Worm (Caenorhabditis elegans) whole organism, late embryonic: ENCODE results near the gene gst-6.

Experiments used
- C08G9.2 ChIP-seq: sonication (generic microtip); optimal IDR thresholded peaks from 2 replicates; lab custom pipeline; 2016; ENCODE audit warnings: mild to moderate bottlenecking, missing genetic modification characterization, moderate library complexity, missing compliant biosample characterization
- C38D4.7 ChIP-seq: fragments of 200-800 bp; sonication (Bioruptor generic); optimal IDR thresholded peaks from 2 replicates; lab custom pipeline; 2018; ENCODE audit warnings: mild to moderate bottlenecking, missing genetic modification characterization, moderate library complexity, missing compliant biosample characterization
- K02D7.2 ChIP-seq: sonication (generic microtip); optimal IDR thresholded peaks from 2 replicates; lab custom pipeline; 2017; ENCODE audit warnings: mild to moderate bottlenecking, missing genetic modification characterization, missing compliant biosample characterization
- K09A11.1 ChIP-seq: sonication (generic microtip); optimal IDR thresholded peaks from 2 replicates; lab custom pipeline; 2017; ENCODE audit warnings: antibody characterized with exemption, mild to moderate bottlenecking, missing genetic modification characterization, missing compliant biosample characterization; ENCODE audit not compliant: insufficient read depth
- T23F11.4 ChIP-seq: fragments of 200-800 bp; sonication (Bioruptor generic); optimal IDR thresholded peaks from 2 replicates; lab custom pipeline; 2018; ENCODE audit warnings: mild to moderate bottlenecking, missing genetic modification characterization, missing compliant biosample characterization
- Y22D7AL.16 ChIP-seq: sonication (generic microtip); optimal IDR thresholded peaks from 2 replicates; lab custom pipeline; 2016; ENCODE audit warnings: missing genetic modification characterization, missing compliant biosample characterization
- ama-1 ChIP-seq: fragments of 150-350 bp; optimal IDR thresholded peaks from 2 replicates; lab custom pipeline; 2014
- ceh-14 ChIP-seq: sonication (generic microtip); optimal IDR thresholded peaks from 2 replicates; lab custom pipeline; 2016; ENCODE audit warnings: missing genotype, missing genetic modification characterization, missing compliant biosample characterization
- ceh-19 ChIP-seq: fragments of 200-800 bp; sonication (Bioruptor generic); optimal IDR thresholded peaks from 2 replicates; lab custom pipeline; 2018; ENCODE audit warnings: mild to moderate bottlenecking, missing genetic modification characterization, missing compliant biosample characterization
- ceh-2 ChIP-seq: sonication (generic microtip); optimal IDR thresholded peaks from 2 replicates; lab custom pipeline; 2016; ENCODE audit warnings: missing genotype, missing genetic modification characterization, missing compliant biosample characterization
- ceh-30 ChIP-seq: fragments of 150-350 bp; optimal IDR thresholded peaks from 2 replicates; lab custom pipeline; 2014; ENCODE audit warnings: missing biosample characterization, missing genetic modification characterization
- ceh-34 ChIP-seq: sonication (generic microtip); optimal IDR thresholded peaks from 2 replicates; lab custom pipeline; 2016; ENCODE audit warnings: mild to moderate bottlenecking, missing genetic modification characterization, missing compliant biosample characterization
- ceh-45 ChIP-seq: fragments of 200-800 bp; sonication (Bioruptor generic); IDR thresholded peaks from 2 replicates; pipeline ENCODE4 v1.3.6; 2022; ENCODE audit warnings: missing genetic modification reagents, missing genetic modification characterization, missing compliant biosample characterization
- ceh-6 ChIP-seq: fragments of 200-800 bp; sonication (Bioruptor generic); optimal IDR thresholded peaks from 2 replicates; lab custom pipeline; 2018; ENCODE audit warnings: mild to moderate bottlenecking, missing genetic modification characterization, missing compliant biosample characterization
- ceh-9 ChIP-seq: sonication (generic microtip); optimal IDR thresholded peaks from 2 replicates; lab custom pipeline; 2016; ENCODE audit warnings: mild to moderate bottlenecking, missing genetic modification characterization, inconsistent platforms, missing compliant biosample characterization
- che-1 ChIP-seq: sonication (generic microtip); optimal IDR thresholded peaks from 2 replicates; lab custom pipeline; 2016; ENCODE audit warnings: mild to moderate bottlenecking, missing genetic modification characterization, missing compliant biosample characterization
- dmd-4 ChIP-seq: sonication (generic microtip); optimal IDR thresholded peaks from 2 replicates; lab custom pipeline; 2016; ENCODE audit warnings: borderline replicate concordance, missing genetic modification characterization, missing compliant biosample characterization
- dve-1 ChIP-seq: sonication (generic microtip); optimal IDR thresholded peaks from 2 replicates; lab custom pipeline; 2017; ENCODE audit warnings: antibody characterized with exemption, mild to moderate bottlenecking, missing genetic modification characterization, missing compliant biosample characterization
- elt-2 ChIP-seq: sonication (generic microtip); optimal IDR thresholded peaks from 2 replicates; lab custom pipeline; 2016; ENCODE audit warnings: missing genetic modification reagents, missing genetic modification characterization, missing compliant biosample characterization
- fax-1 ChIP-seq: sonication (generic microtip); optimal IDR thresholded peaks from 2 replicates; lab custom pipeline; 2016; ENCODE audit warnings: missing genotype, missing genetic modification characterization, missing compliant biosample characterization
- fkh-10 ChIP-seq: fragments of 150-350 bp; optimal IDR thresholded peaks from 2 replicates; lab custom pipeline; 2014; ENCODE audit warnings: missing biosample characterization, missing genetic modification reagents, missing genetic modification characterization
- hlh-15 ChIP-seq: sonication (generic microtip); optimal IDR thresholded peaks from 2 replicates; lab custom pipeline; 2016; ENCODE audit warnings: missing genetic modification characterization, missing compliant biosample characterization
- hlh-30 ChIP-seq: sonication (generic microtip); optimal IDR thresholded peaks from 2 replicates; lab custom pipeline; 2017; ENCODE audit warnings: antibody characterized with exemption, missing genetic modification characterization, missing compliant biosample characterization; ENCODE audit not compliant: insufficient read depth
- hlh-6 ChIP-seq: sonication (generic microtip); optimal IDR thresholded peaks from 2 replicates; lab custom pipeline; 2016; ENCODE audit warnings: missing genotype, missing genetic modification characterization, missing compliant biosample characterization
- hlh-8 ChIP-seq: sonication (generic microtip); optimal IDR thresholded peaks from 2 replicates; lab custom pipeline; 2016; ENCODE audit warnings: missing genotype, missing genetic modification characterization, missing compliant biosample characterization
- madf-2 ChIP-seq: sonication (generic microtip); optimal IDR thresholded peaks from 2 replicates; lab custom pipeline; 2017; ENCODE audit warnings: missing genetic modification characterization, missing compliant biosample characterization
- nfya-1 ChIP-seq: sonication (generic microtip); optimal IDR thresholded peaks from 2 replicates; lab custom pipeline; 2017; ENCODE audit warnings: missing genetic modification characterization, mild to moderate bottlenecking, missing compliant biosample characterization, antibody characterized with exemption, moderate library complexity
- nhr-11 ChIP-seq: fragments of 150-350 bp; optimal IDR thresholded peaks from 2 replicates; lab custom pipeline; 2014; ENCODE audit warnings: missing biosample characterization, missing genetic modification characterization
- nhr-232 ChIP-seq: sonication (generic microtip); optimal IDR thresholded peaks from 2 replicates; lab custom pipeline; 2016; ENCODE audit warnings: missing genetic modification characterization, missing compliant biosample characterization
- odd-2 ChIP-seq: sonication (generic microtip); optimal IDR thresholded peaks from 2 replicates; lab custom pipeline; 2017; ENCODE audit warnings: antibody characterized with exemption, mild to moderate bottlenecking, missing genetic modification characterization, missing compliant biosample characterization
- pha-4 ChIP-seq: fragments of 150-350 bp; optimal IDR thresholded peaks from 2 replicates; lab custom pipeline; 2018; ENCODE audit warnings: missing biosample characterization, missing genetic modification reagents, missing genetic modification characterization
- pqm-1 ChIP-seq: sonication (generic microtip); optimal IDR thresholded peaks from 2 replicates; lab custom pipeline; 2016; ENCODE audit warnings: missing genetic modification characterization, missing compliant biosample characterization
- pros-1 ChIP-seq: fragments of 150-350 bp; optimal IDR thresholded peaks from 2 replicates; lab custom pipeline; 2014; ENCODE audit warnings: missing biosample characterization, missing genetic modification reagents, missing genetic modification characterization
- ref-2 ChIP-seq: sonication (generic microtip); optimal IDR thresholded peaks from 2 replicates; lab custom pipeline; 2016; ENCODE audit warnings: missing genetic modification characterization, missing compliant biosample characterization
- sox-2 ChIP-seq: fragments of 200-800 bp; sonication (Bioruptor generic); IDR thresholded peaks from 2 replicates; pipeline ENCODE4 v1.3.6; 2022; ENCODE audit warnings: missing genetic modification reagents, missing genetic modification characterization, missing compliant biosample characterization
- tbx-2 ChIP-seq: sonication (generic microtip); optimal IDR thresholded peaks from 2 replicates; lab custom pipeline; 2016; ENCODE audit warnings: missing genetic modification characterization, missing compliant biosample characterization
- tbx-7 ChIP-seq: sonication (generic microtip); optimal IDR thresholded peaks from 2 replicates; lab custom pipeline; 2016; ENCODE audit warnings: missing genotype, missing genetic modification characterization, missing compliant biosample characterization
- ttx-3 ChIP-seq: sonication (generic microtip); optimal IDR thresholded peaks from 2 replicates; lab custom pipeline; 2016; ENCODE audit warnings: missing genetic modification reagents, missing genetic modification characterization, missing compliant biosample characterization
- unc-3 ChIP-seq, 2 experiments: fragments of 200-800 bp in 1 of 2; sonication (Bioruptor generic) in 1 of 2; sonication (generic microtip) in 1 of 2; conservative IDR thresholded peaks in 1 of 2; optimal IDR thresholded peaks in 1 of 2; 2 replicates each; pipeline versions ENCODE4 v1.3.6 to Lab custom; 2016 to 2022; ENCODE audit warnings: missing compliant biosample characterization in 2 of 2, missing genetic modification characterization in 2 of 2, missing genetic modification reagents in 1 of 2
- unc-42 ChIP-seq: sonication (generic microtip); optimal IDR thresholded peaks from 2 replicates; lab custom pipeline; 2016; ENCODE audit warnings: missing genotype, missing genetic modification characterization, missing compliant biosample characterization
- unc-55 ChIP-seq: sonication (generic microtip); optimal IDR thresholded peaks from 2 replicates; lab custom pipeline; 2017; ENCODE audit warnings: missing biosample characterization, missing genetic modification reagents, missing genetic modification characterization
- ztf-16 ChIP-seq: sonication (generic microtip); optimal IDR thresholded peaks from 2 replicates; lab custom pipeline; 2017; ENCODE audit warnings: missing genetic modification characterization, missing compliant biosample characterization

Gene gst-6

ce11 chrII:4854761-4855160 is 24.9 kb upstream of the gst-6 start:
- TF ChIP-seq ceh-6 (GFP tag; lab: Kevin White, UChicago) (no peak), unc-55 (GFP tag; lab: Kevin White, UChicago) (no peak), ceh-34 (no peak), ama-1 (no peak), tbx-2 (tag; lab: Kevin White, UChicago) (no peak)

ce11 chrII:4855489-4855888 is 24.2 kb upstream of the gst-6 start:
- TF ChIP-seq tbx-7 (tag; lab: Kevin White, UChicago), result no peak
- TF ChIP-seq che-1 (tag; lab: Kevin White, UChicago), result no peak
- peak; percentile 22 for TF ChIP-seq unc-42 (tag; lab: Kevin White, UChicago)
- TF ChIP-seq, all 69 proteins: peak for 1

- no peak for TF ChIP-seq ceh-14 (tag; lab: Kevin White, UChicago)
- no peak for TF ChIP-seq tbx-7 (tag; lab: Kevin White, UChicago)
- TF ChIP-seq ceh-19 (GFP tag; lab: Kevin White, UChicago), result no peak
- no peak for TF ChIP-seq ref-2 (tag; lab: Kevin White, UChicago)
- TF ChIP-seq odd-2 (tag; lab: Kevin White, UChicago), result no peak
- no peak for TF ChIP-seq tbx-2 (tag; lab: Kevin White, UChicago)
- TF ChIP-seq dmd-4 (tag; lab: Kevin White, UChicago), result no peak
- no peak for TF ChIP-seq unc-3 (GFP tag; conservative IDR thresholded peaks at IDR 0.05; lab: Robert Waterston, UW)
- no peak for TF ChIP-seq unc-3 (tag; optimal IDR thresholded peaks at IDR 0.05; lab: Kevin White, UChicago)
- TF ChIP-seq nhr-11 (tag; lab: Kevin White, UChicago), result no peak
- TF ChIP-seq hlh-30 (tag; lab: Kevin White, UChicago), result no peak
- TF ChIP-seq T23F11.4 (GFP tag; lab: Kevin White, UChicago), result no peak
- TF ChIP-seq K09A11.1 (tag; lab: Kevin White, UChicago), result no peak
- TF ChIP-seq ceh-30 (tag; lab: Kevin White, UChicago), result no peak
- no peak for TF ChIP-seq madf-2 (tag; lab: Kevin White, UChicago)
- TF ChIP-seq nfya-1 (tag; lab: Kevin White, UChicago), result no peak
- no peak for TF ChIP-seq Y22D7AL.16
- TF ChIP-seq sox-2, result no peak
- no peak for TF ChIP-seq fax-1
These were observed 23.6 kb upstream of the gst-6 start for ce11 chrII:4856113-4856512.

- TF ChIP-seq sox-2 (no peak), elt-2 (peak; percentile 98)
These were observed 22.6 kb upstream of the gst-6 start for ce11 chrII:4857086-4857485.

ce11 chrII:4857873-4858364 is 21.8 kb upstream of the gst-6 start, which contains the start of gene F11G11.5:
F11G11.5 (plus strand) TSS chrII:4857923.
- TF ChIP-seq ceh-2 (tag; lab: Kevin White, UChicago), result no peak
- no peak for TF ChIP-seq ceh-9 (tag; lab: Kevin White, UChicago)
- no peak for TF ChIP-seq hlh-15
- TF ChIP-seq elt-2, result no peak
- no peak for TF ChIP-seq C08G9.2
- TF ChIP-seq ztf-16 (tag; lab: Kevin White, UChicago), result no peak
- TF ChIP-seq che-1 (tag; lab: Kevin White, UChicago), result no peak
- no peak for TF ChIP-seq pqm-1 (tag; lab: Kevin White, UChicago)
- TF ChIP-seq hlh-6, result no peak

- TF ChIP-seq pha-4 (tag; lab: Kevin White, UChicago) (no peak), ref-2 (tag; lab: Kevin White, UChicago) (no peak), ztf-16 (tag; lab: Kevin White, UChicago) (no peak), che-1 (tag; lab: Kevin White, UChicago) (no peak), ttx-3 (no peak), T23F11.4 (GFP tag; lab: Kevin White, UChicago) (no peak), nhr-232 (no peak), fkh-10 (no peak), dve-1 (tag; lab: Kevin White, UChicago) (no peak), ceh-45 (no peak), unc-42 (tag; lab: Kevin White, UChicago) (no peak), pros-1 (tag; lab: Kevin White, UChicago) (no peak), hlh-8 (no peak), ceh-6 (GFP tag; lab: Kevin White, UChicago) (no peak), C38D4.7 (GFP tag; lab: Kevin White, UChicago) (no peak), K02D7.2 (no peak)
These were observed 20.7 kb upstream of the gst-6 start for ce11 chrII:4858906-4859411.
